Fruit fly (Drosophila melanogaster) whole organism, pupa: ENCODE data around the gene CG10555.

Experiments
- CG10348 ChIP-seq: fragments of 200-800 bp; sonication (Bioruptor generic); IDR thresholded peaks from 2 replicates; pipeline ENCODE4 v1.3.6; 2022; ENCODE audit warnings: missing biosample characterization, missing genetic modification characterization
- CG12605 ChIP-seq: fragments of 200-800 bp; sonication (Bioruptor generic); IDR thresholded peaks from 2 replicates; pipeline ENCODE4 v1.3.6; 2022; ENCODE audit warnings: missing biosample characterization, missing genetic modification characterization
- CG13204 ChIP-seq: fragments of 200-800 bp; sonication (Bioruptor generic); optimal IDR thresholded peaks from 2 replicates; lab custom pipeline; 2018; ENCODE audit warnings: missing biosample characterization, mild to moderate bottlenecking, missing genetic modification characterization, moderate library complexity
- CG14655 ChIP-seq: fragments of 200-800 bp; sonication (Bioruptor generic); optimal IDR thresholded peaks from 3 replicates; lab custom pipeline; 2017; ENCODE audit warnings: mild to moderate bottlenecking, missing biosample characterization, missing genetic modification reagents, missing genetic modification characterization
- CG15710 ChIP-seq: fragments of 200-800 bp; sonication (Bioruptor generic); optimal IDR thresholded peaks from 2 replicates; lab custom pipeline; 2018; ENCODE audit warnings: missing biosample characterization, mild to moderate bottlenecking, missing genetic modification characterization, moderate library complexity
- CG17806 ChIP-seq: fragments of 200-800 bp; sonication (Bioruptor generic); optimal IDR thresholded peaks from 2 replicates; lab custom pipeline; 2018; ENCODE audit warnings: missing biosample characterization, mild to moderate bottlenecking, missing genetic modification characterization, moderate library complexity
- CG32121 ChIP-seq: fragments of 200-800 bp; sonication (Bioruptor generic); IDR thresholded peaks from 2 replicates; pipeline ENCODE4 v1.3.6; 2022; ENCODE audit warnings: missing biosample characterization, missing genetic modification characterization
- CG34367 ChIP-seq: fragments of 200-800 bp; sonication (Bioruptor generic); optimal IDR thresholded peaks from 2 replicates; lab custom pipeline; 2018; ENCODE audit warnings: missing biosample characterization, mild to moderate bottlenecking, missing genetic modification characterization
- CG4496 ChIP-seq: fragments of 200-800 bp; sonication (Bioruptor generic); IDR thresholded peaks from 3 replicates; pipeline ENCODE4 v1.3.6; 2022; ENCODE audit warnings: missing biosample characterization, missing genetic modification characterization
- CG8159 ChIP-seq: fragments of 200-800 bp; sonication (Bioruptor generic); optimal IDR thresholded peaks from 3 replicates; lab custom pipeline; 2018; ENCODE audit warnings: missing biosample characterization, mild to moderate bottlenecking, missing genetic modification characterization, moderate library complexity
- CG8301 ChIP-seq: fragments of 200-800 bp; sonication (Bioruptor generic); optimal IDR thresholded peaks from 2 replicates; lab custom pipeline; 2018; ENCODE audit warnings: missing biosample characterization, mild to moderate bottlenecking, missing genetic modification characterization
- CG9948 ChIP-seq: fragments of 200-800 bp; sonication (Bioruptor generic); optimal IDR thresholded peaks from 2 replicates; lab custom pipeline; 2018; ENCODE audit warnings: missing biosample characterization, mild to moderate bottlenecking, missing genetic modification characterization, moderate library complexity
- D1 ChIP-seq: fragments of 200-800 bp; sonication (Bioruptor generic); optimal IDR thresholded peaks from 2 replicates; lab custom pipeline; 2018; ENCODE audit warnings: missing biosample characterization, mild to moderate bottlenecking, missing genetic modification characterization, moderate library complexity
- Pif1A ChIP-seq: fragments of 200-800 bp; sonication (Bioruptor generic); optimal IDR thresholded peaks from 3 replicates; lab custom pipeline; 2016; ENCODE audit warnings: missing biosample characterization, missing genetic modification characterization
- Pif1B ChIP-seq: fragments of 200-800 bp; sonication (Bioruptor generic); optimal IDR thresholded peaks from 3 replicates; lab custom pipeline; 2016; ENCODE audit warnings: missing biosample characterization, missing genetic modification characterization
- Snoo ChIP-seq: fragments of 200-800 bp; sonication (Bioruptor generic); optimal IDR thresholded peaks from 3 replicates; lab custom pipeline; 2017; ENCODE audit warnings: missing biosample characterization, mild to moderate bottlenecking, missing genetic modification characterization, inconsistent platforms
- fd96Ca ChIP-seq: fragments of 200-800 bp; sonication (Bioruptor generic); IDR thresholded peaks from 3 replicates; pipeline ENCODE4 v1.3.6; 2022; ENCODE audit warnings: missing biosample characterization, missing genetic modification characterization
- gl ChIP-seq: fragments of 200-800 bp; sonication (Bioruptor generic); optimal IDR thresholded peaks from 2 replicates; lab custom pipeline; 2018; ENCODE audit warnings: missing biosample characterization, mild to moderate bottlenecking, missing genetic modification characterization
- rn ChIP-seq: fragments of 200-800 bp; sonication (Bioruptor generic); IDR thresholded peaks from 2 replicates; pipeline ENCODE4 v1.3.6; 2022; ENCODE audit warnings: missing biosample characterization, missing genetic modification characterization

CG10555 gene

DNA sequence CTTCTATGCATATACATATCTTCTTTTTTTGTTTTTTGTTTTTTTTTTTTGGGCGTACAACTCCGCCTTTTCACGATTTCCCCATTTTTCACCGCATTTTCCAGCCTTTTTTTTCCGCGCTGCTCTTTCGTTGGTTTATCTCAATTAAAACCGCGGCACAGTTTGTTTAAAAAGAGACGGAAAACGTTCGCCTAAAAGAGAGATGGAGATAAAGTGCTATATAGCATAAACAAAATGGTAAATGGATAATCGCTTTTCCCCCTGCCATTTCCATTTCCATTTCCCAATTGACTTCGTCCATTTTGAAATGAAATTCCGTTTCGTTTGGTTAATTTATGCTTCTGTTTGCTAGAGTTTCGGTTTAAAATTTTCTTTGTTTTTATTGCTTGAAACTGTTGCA lies 48.4 kb downstream of the CG10555 start:
- no peak for TF ChIP-seq CG9948 (tag; lab: Kevin White, UChicago)

- no peak for TF ChIP-seq gl (tag; lab: Kevin White, UChicago)
- no peak for TF ChIP-seq Snoo
- no peak for TF ChIP-seq CG17806 (tag; lab: Kevin White, UChicago)
- no peak for TF ChIP-seq fd96Ca (GFP tag; lab: Robert Waterston, UW)
- no peak for TF ChIP-seq CG8159 (tag; lab: Kevin White, UChicago)
- TF ChIP-seq Pif1A, result no peak
- no peak for TF ChIP-seq CG34367 (tag; lab: Kevin White, UChicago)
- no peak for TF ChIP-seq CG8301 (tag; lab: Kevin White, UChicago)
- TF ChIP-seq CG4496 (GFP tag; lab: Robert Waterston, UW), result no peak
- TF ChIP-seq CG12605 (GFP tag; lab: Robert Waterston, UW), result no peak
Observed at dm6 chrX:8448171-8448570, 49.4 kb downstream of the CG10555 start.

DNA sequence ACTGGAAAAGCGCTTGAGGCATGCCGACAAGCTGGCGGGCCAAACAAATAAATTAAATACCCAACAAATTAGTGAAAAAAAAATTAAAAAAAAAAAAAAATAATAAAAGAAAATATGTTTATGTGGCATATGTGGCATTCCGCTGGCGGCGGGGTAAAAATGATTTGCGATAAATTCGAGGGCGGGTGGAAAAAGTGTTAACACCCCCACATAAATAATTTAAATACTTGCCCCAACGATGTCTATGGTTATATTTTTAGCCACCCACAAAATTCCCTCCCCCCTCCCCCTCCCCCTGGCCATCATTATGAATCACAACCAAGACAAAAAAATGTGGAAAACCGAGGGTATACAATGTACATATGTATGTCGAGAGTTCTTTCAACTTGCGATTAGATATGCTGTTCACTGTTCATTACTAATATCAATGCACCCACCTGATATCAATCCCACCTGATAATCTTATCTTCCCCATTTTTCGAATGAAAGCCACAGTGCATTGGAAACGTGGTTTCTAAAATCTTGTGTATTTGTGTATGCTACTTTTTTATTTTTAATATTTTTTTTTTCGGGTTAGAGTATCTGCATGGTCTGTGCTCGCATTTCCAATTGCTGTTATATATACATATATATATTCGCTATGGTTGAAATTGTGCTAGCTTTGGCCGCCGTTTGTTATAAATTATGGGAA lies 51.6 kb downstream of the CG10555 start:
- TF ChIP-seq CG13204 (GFP tag; lab: Kevin White, UChicago) (no peak), CG4496 (GFP tag; lab: Robert Waterston, UW) (no peak), gl (tag; lab: Kevin White, UChicago) (no peak), CG8159 (tag; lab: Kevin White, UChicago) (no peak), CG10348 (no peak), Pif1A (no peak), CG32121 (no peak), CG9948 (tag; lab: Kevin White, UChicago) (no peak), CG14655 (GFP tag; lab: Kevin White, UChicago) (no peak), D1 (tag; lab: Kevin White, UChicago) (no peak)

- TF ChIP-seq rn (GFP tag; lab: Robert Waterston, UW) (no peak), CG14655 (GFP tag; lab: Kevin White, UChicago) (no peak), CG15710 (tag; lab: Kevin White, UChicago) (no peak), CG10348 (no peak), CG8301 (tag; lab: Kevin White, UChicago) (no peak), Pif1A (no peak), Snoo (no peak), CG12605 (GFP tag; lab: Robert Waterston, UW) (no peak), D1 (tag; lab: Kevin White, UChicago) (no peak), Pif1B (GFP tag; lab: Kevin White, UChicago) (no peak), CG13204 (GFP tag; lab: Kevin White, UChicago) (no peak), gl (tag; lab: Kevin White, UChicago) (no peak)
- TF ChIP-seq, all 21 proteins: peak for 0
Observed at dm6 chrX:8452163-8452562, 53.4 kb downstream of the CG10555 start.
